Fruit fly (Drosophila melanogaster): Measurements from ENCODE around the gene Setd3.

DNA sequence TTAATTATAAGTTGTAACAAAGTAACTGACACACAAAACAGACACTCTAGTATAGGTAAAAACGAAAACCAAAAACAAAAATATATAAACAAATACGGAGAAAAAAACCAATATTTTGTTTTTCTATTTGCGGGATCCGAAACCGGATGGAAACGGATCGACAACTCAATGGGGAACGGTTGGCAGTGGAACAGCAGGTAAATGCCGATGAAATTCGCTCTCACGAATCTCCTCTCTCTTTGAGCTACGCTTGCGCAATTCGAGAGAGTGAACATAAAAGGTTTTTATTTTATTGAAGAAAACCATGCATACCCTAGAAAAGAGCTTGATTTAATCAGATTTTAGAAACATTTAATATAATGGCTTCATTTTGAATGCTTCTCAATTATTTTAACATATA lies 18.5 kb upstream of the Setd3 start:
- TF ChIP-seq CTCF (optimal IDR thresholded peaks at IDR 0.05) (no peak), CG8478 (optimal IDR thresholded peaks at IDR 0.05) (no peak)
